Fruit fly (Drosophila melanogaster) whole organism, pupa: ENCODE measurements around the gene CG15878.

Source experiments
- CG10348 ChIP-seq: fragments of 200-800 bp; sonication (Bioruptor generic); IDR thresholded peaks from 2 replicates; pipeline ENCODE4 v1.3.6; 2022; ENCODE audit warnings: missing biosample characterization, missing genetic modification characterization
- CG12605 ChIP-seq: fragments of 200-800 bp; sonication (Bioruptor generic); IDR thresholded peaks from 2 replicates; pipeline ENCODE4 v1.3.6; 2022; ENCODE audit warnings: missing biosample characterization, missing genetic modification characterization
- CG13204 ChIP-seq: fragments of 200-800 bp; sonication (Bioruptor generic); optimal IDR thresholded peaks from 2 replicates; lab custom pipeline; 2018; ENCODE audit warnings: missing biosample characterization, mild to moderate bottlenecking, missing genetic modification characterization, moderate library complexity
- CG14655 ChIP-seq: fragments of 200-800 bp; sonication (Bioruptor generic); optimal IDR thresholded peaks from 3 replicates; lab custom pipeline; 2017; ENCODE audit warnings: mild to moderate bottlenecking, missing biosample characterization, missing genetic modification reagents, missing genetic modification characterization
- CG15710 ChIP-seq: fragments of 200-800 bp; sonication (Bioruptor generic); optimal IDR thresholded peaks from 2 replicates; lab custom pipeline; 2018; ENCODE audit warnings: missing biosample characterization, mild to moderate bottlenecking, missing genetic modification characterization, moderate library complexity
- CG17806 ChIP-seq: fragments of 200-800 bp; sonication (Bioruptor generic); optimal IDR thresholded peaks from 2 replicates; lab custom pipeline; 2018; ENCODE audit warnings: missing biosample characterization, mild to moderate bottlenecking, missing genetic modification characterization, moderate library complexity
- CG32121 ChIP-seq: fragments of 200-800 bp; sonication (Bioruptor generic); IDR thresholded peaks from 2 replicates; pipeline ENCODE4 v1.3.6; 2022; ENCODE audit warnings: missing biosample characterization, missing genetic modification characterization
- CG34367 ChIP-seq: fragments of 200-800 bp; sonication (Bioruptor generic); optimal IDR thresholded peaks from 2 replicates; lab custom pipeline; 2018; ENCODE audit warnings: missing biosample characterization, mild to moderate bottlenecking, missing genetic modification characterization
- CG4496 ChIP-seq: fragments of 200-800 bp; sonication (Bioruptor generic); IDR thresholded peaks from 3 replicates; pipeline ENCODE4 v1.3.6; 2022; ENCODE audit warnings: missing biosample characterization, missing genetic modification characterization
- CG8159 ChIP-seq: fragments of 200-800 bp; sonication (Bioruptor generic); optimal IDR thresholded peaks from 3 replicates; lab custom pipeline; 2018; ENCODE audit warnings: missing biosample characterization, mild to moderate bottlenecking, missing genetic modification characterization, moderate library complexity
- CG8301 ChIP-seq: fragments of 200-800 bp; sonication (Bioruptor generic); optimal IDR thresholded peaks from 2 replicates; lab custom pipeline; 2018; ENCODE audit warnings: missing biosample characterization, mild to moderate bottlenecking, missing genetic modification characterization
- CG9948 ChIP-seq: fragments of 200-800 bp; sonication (Bioruptor generic); optimal IDR thresholded peaks from 2 replicates; lab custom pipeline; 2018; ENCODE audit warnings: missing biosample characterization, mild to moderate bottlenecking, missing genetic modification characterization, moderate library complexity
- D1 ChIP-seq: fragments of 200-800 bp; sonication (Bioruptor generic); optimal IDR thresholded peaks from 2 replicates; lab custom pipeline; 2018; ENCODE audit warnings: missing biosample characterization, mild to moderate bottlenecking, missing genetic modification characterization, moderate library complexity
- EcR ChIP-seq: fragments of 200-800 bp; sonication (Bioruptor generic); optimal IDR thresholded peaks from 3 replicates; lab custom pipeline; 2019; ENCODE audit warnings: missing biosample characterization, missing genetic modification characterization, mild to moderate bottlenecking, moderate library complexity, missing genetic modification reagents
- Ets98B ChIP-seq: fragments of 200-800 bp; sonication (Bioruptor generic); IDR thresholded peaks from 2 replicates; pipeline ENCODE4 v1.3.6; 2022; ENCODE audit warnings: missing biosample characterization, missing genetic modification characterization
- Pif1A ChIP-seq: fragments of 200-800 bp; sonication (Bioruptor generic); optimal IDR thresholded peaks from 3 replicates; lab custom pipeline; 2016; ENCODE audit warnings: missing biosample characterization, missing genetic modification characterization
- Pif1B ChIP-seq: fragments of 200-800 bp; sonication (Bioruptor generic); optimal IDR thresholded peaks from 3 replicates; lab custom pipeline; 2016; ENCODE audit warnings: missing biosample characterization, missing genetic modification characterization
- Snoo ChIP-seq: fragments of 200-800 bp; sonication (Bioruptor generic); optimal IDR thresholded peaks from 3 replicates; lab custom pipeline; 2017; ENCODE audit warnings: missing biosample characterization, mild to moderate bottlenecking, missing genetic modification characterization, inconsistent platforms
- fd96Ca ChIP-seq: fragments of 200-800 bp; sonication (Bioruptor generic); IDR thresholded peaks from 3 replicates; pipeline ENCODE4 v1.3.6; 2022; ENCODE audit warnings: missing biosample characterization, missing genetic modification characterization
- gl ChIP-seq: fragments of 200-800 bp; sonication (Bioruptor generic); optimal IDR thresholded peaks from 2 replicates; lab custom pipeline; 2018; ENCODE audit warnings: missing biosample characterization, mild to moderate bottlenecking, missing genetic modification characterization
- rn ChIP-seq: fragments of 200-800 bp; sonication (Bioruptor generic); IDR thresholded peaks from 2 replicates; pipeline ENCODE4 v1.3.6; 2022; ENCODE audit warnings: missing biosample characterization, missing genetic modification characterization

CG15878 gene

DNA sequence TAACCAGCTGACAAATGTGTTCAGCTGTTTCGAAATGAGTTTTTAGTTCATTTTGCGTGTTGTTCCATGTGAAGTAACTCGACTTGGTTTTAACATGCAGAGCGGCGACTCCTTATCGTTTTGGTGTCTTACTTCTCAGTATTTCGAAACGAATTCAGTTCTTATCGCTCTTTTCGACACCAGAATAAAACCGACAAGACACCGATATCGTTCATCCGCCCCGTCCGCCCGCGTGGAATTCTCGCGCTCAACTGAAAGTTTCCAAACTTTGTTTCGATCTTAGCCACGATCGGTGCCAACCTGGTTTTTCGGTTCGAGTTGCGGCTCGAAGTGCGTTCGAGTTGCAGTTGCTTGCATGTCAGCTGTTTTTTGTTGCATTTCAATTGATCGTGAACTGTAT is 48.7 kb downstream of the CG15878 start, which contains the start of gene CG15822:
Gene CG15822 (minus strand): TSS at position 256 of the 400 bp plus-strand sequence.
- TF ChIP-seq Ets98B (GFP tag; lab: Robert Waterston, UW) (no peak), CG8159 (tag; lab: Kevin White, UChicago) (no peak), CG34367 (tag; lab: Kevin White, UChicago) (no peak), CG12605 (GFP tag; lab: Robert Waterston, UW) (no peak), rn (GFP tag; lab: Robert Waterston, UW) (no peak), CG15710 (no peak), EcR (no peak), CG17806 (no peak), CG4496 (GFP tag; lab: Robert Waterston, UW) (no peak)

dm6 chr3L:2162623-2163022 is 49.7 kb downstream of the CG15878 start:
- TF ChIP-seq CG15710, result peak; percentile 15
- peak; percentile 86 for TF ChIP-seq CG14655 (GFP tag; lab: Kevin White, UChicago)
- TF ChIP-seq CG8159 (tag; lab: Kevin White, UChicago), result peak; percentile 43
- TF ChIP-seq CG8301 (tag; lab: Kevin White, UChicago), result peak; percentile 78
- peak; percentile 60 for TF ChIP-seq CG4496 (GFP tag; lab: Robert Waterston, UW)
- TF ChIP-seq CG34367 (tag; lab: Kevin White, UChicago), result no peak
- no peak for TF ChIP-seq Pif1B
- TF ChIP-seq rn (GFP tag; lab: Robert Waterston, UW), result no peak
- peak; percentile 20; the same call in 1 of the 3 replicates for TF ChIP-seq fd96Ca (GFP tag; lab: Robert Waterston, UW)
- peak; percentile 58 for TF ChIP-seq Ets98B (GFP tag; lab: Robert Waterston, UW)
- TF ChIP-seq CG12605 (GFP tag; lab: Robert Waterston, UW), result 0 out of 2 replicates have a peak, but pooled peaks have one; percentile 18
- TF ChIP-seq Snoo (tag; lab: Kevin White, UChicago), result no peak
- no peak for TF ChIP-seq EcR
- TF ChIP-seq CG32121, result peak; percentile 53
- TF ChIP-seq CG9948, result peak; percentile 30
- TF ChIP-seq CG10348, result no peak
- no peak for TF ChIP-seq gl (tag; lab: Kevin White, UChicago)
- no peak for TF ChIP-seq D1 (tag; lab: Kevin White, UChicago)
- no peak for TF ChIP-seq CG13204 (GFP tag; lab: Kevin White, UChicago)
- peak; percentile 43 for TF ChIP-seq CG17806
- TF ChIP-seq Pif1A (GFP tag; lab: Kevin White, UChicago), result no peak

dm6 chr3L:2162019-2162418 is 50.3 kb downstream of the CG15878 start:
- TF ChIP-seq CG9948 (peak; percentile 74), Ets98B (GFP tag; lab: Robert Waterston, UW) (peak; percentile 98), CG17806 (peak; percentile 86), CG14655 (GFP tag; lab: Kevin White, UChicago) (peak; percentile 95), CG4496 (GFP tag; lab: Robert Waterston, UW) (peak; percentile 97), CG15710 (peak; percentile 68), gl (tag; lab: Kevin White, UChicago) (peak; percentile 36), CG8301 (tag; lab: Kevin White, UChicago) (peak; percentile 93), rn (GFP tag; lab: Robert Waterston, UW) (peak; percentile 90), CG8159 (tag; lab: Kevin White, UChicago) (peak; percentile 72), CG12605 (GFP tag; lab: Robert Waterston, UW) (peak; percentile 91), EcR (no peak), Pif1B (peak; percentile 80), D1 (tag; lab: Kevin White, UChicago) (peak; percentile 6), CG32121 (peak; percentile 95), CG10348 (peak; percentile 83), Pif1A (GFP tag; lab: Kevin White, UChicago) (peak; percentile 87), CG34367 (tag; lab: Kevin White, UChicago) (peak; percentile 53), CG13204 (GFP tag; lab: Kevin White, UChicago) (no peak), fd96Ca (GFP tag; lab: Robert Waterston, UW) (peak; percentile 98), Snoo (tag; lab: Kevin White, UChicago) (peak; percentile 82)
